Worm (Caenorhabditis elegans): ENCODE results near the gene rpl-36.

DNA sequence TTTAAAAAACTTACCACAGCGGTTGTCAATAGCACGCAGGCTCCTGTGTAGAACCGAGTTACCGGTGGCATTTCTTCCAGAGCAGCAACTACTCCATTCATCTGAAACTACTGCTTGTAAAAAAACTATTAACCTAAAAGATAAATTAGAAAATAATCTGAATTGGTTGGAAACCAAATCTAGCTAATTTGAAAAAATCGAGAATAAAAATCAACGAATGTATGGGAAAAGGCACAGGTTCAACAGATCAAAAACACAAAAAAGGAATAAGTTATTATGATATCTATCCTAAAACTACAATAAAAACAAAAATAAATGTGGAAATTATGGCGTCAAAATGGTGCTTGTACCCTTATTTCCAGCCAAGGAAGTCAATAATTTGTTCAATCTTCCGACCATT is 43.0 kb downstream of the rpl-36 start, which contains the start of gene der-2:
- TF ChIP-seq ref-1 (GFP tag; conservative IDR thresholded peaks at IDR 0.05) (no peak), T22C8.4 (GFP tag; IDR thresholded peaks at IDR 0.05) (no peak), ztf-23 (GFP tag; IDR thresholded peaks at IDR 0.05) (no peak), klf-2 (GFP tag; conservative IDR thresholded peaks at IDR 0.05) (no peak), med-1 (GFP tag; optimal IDR thresholded peaks at IDR 0.05; ENCODE audit: insufficient read depth) (no peak)
